Worm (Caenorhabditis elegans) whole organism, L4 larva: ENCODE measurements around the gene Y54F10BM.13.

ENCODE experiments used
- F49E8.2 ChIP-seq: sonication (generic microtip); optimal IDR thresholded peaks from 2 replicates; lab custom pipeline; 2016; ENCODE audit warnings: missing compliant biosample characterization, mild to moderate bottlenecking, missing genetic modification characterization, borderline replicate concordance
- R02D3.7 ChIP-seq: fragments of 150-350 bp; sonication (generic microtip); optimal IDR thresholded peaks from 3 replicates; lab custom pipeline; 2014; ENCODE audit warnings: missing biosample characterization, missing genetic modification characterization
- Y5F2A.4 ChIP-seq: fragments of 200-800 bp; sonication (Bioruptor generic); optimal IDR thresholded peaks from 2 replicates; lab custom pipeline; 2018; ENCODE audit warnings: mild to moderate bottlenecking, missing genetic modification characterization, missing compliant biosample characterization
- ZK546.5 ChIP-seq, 2 experiments: sonication (generic microtip); optimal IDR thresholded peaks; 2 replicates each; lab custom pipeline; 2017; ENCODE audit warnings: missing biosample characterization in 2 of 2, missing genetic modification characterization in 2 of 2
- ceh-20 ChIP-seq: fragments of 200-800 bp; sonication (Bioruptor generic); IDR thresholded peaks from 2 replicates; pipeline ENCODE4 v1.3.6; 2022; ENCODE audit warnings: missing genetic modification reagents, missing genetic modification characterization, missing compliant biosample characterization
- cey-2 ChIP-seq: sonication (generic microtip); optimal IDR thresholded peaks from 3 replicates; lab custom pipeline; 2017; ENCODE audit warnings: missing genetic modification characterization, mild to moderate bottlenecking, missing compliant biosample characterization, antibody characterized with exemption, borderline replicate concordance; ENCODE audit not compliant: insufficient read depth
- hlh-30 ChIP-seq: sonication (generic microtip); optimal IDR thresholded peaks from 2 replicates; lab custom pipeline; 2017; ENCODE audit warnings: antibody characterized with exemption, mild to moderate bottlenecking, missing genetic modification characterization, missing compliant biosample characterization; ENCODE audit not compliant: insufficient read depth
- hmg-1.1 ChIP-seq: fragments of 200-800 bp; sonication (Bioruptor generic); IDR thresholded peaks from 2 replicates; pipeline ENCODE4 v1.3.6; 2022; ENCODE audit warnings: missing genetic modification reagents, missing genetic modification characterization, missing compliant biosample characterization
- nhr-6 ChIP-seq: fragments of 150-350 bp; optimal IDR thresholded peaks from 2 replicates; lab custom pipeline; 2014; ENCODE audit warnings: missing biosample characterization, missing genetic modification characterization
- nhr-76 ChIP-seq: fragments of 150-350 bp; optimal IDR thresholded peaks from 2 replicates; lab custom pipeline; 2014; ENCODE audit warnings: missing biosample characterization, missing genetic modification characterization
- pha-4 ChIP-seq, 2 experiments: fragments of 150-350 bp in 1 of 2; fragments of 200-800 bp in 1 of 2; sonication (Bioruptor generic) in 1 of 2; IDR thresholded peaks in 1 of 2; optimal IDR thresholded peaks in 1 of 2; 2 replicates each; pipeline versions ENCODE4 v1.3.6 to Lab custom; 2014 to 2022; ENCODE audit warnings: missing genetic modification characterization in 2 of 2, missing genetic modification reagents in 2 of 2, missing biosample characterization in 1 of 2, missing compliant biosample characterization in 1 of 2
- unc-39 ChIP-seq: sonication (generic microtip); optimal IDR thresholded peaks from 2 replicates; lab custom pipeline; 2017; ENCODE audit warnings: missing biosample characterization, missing genetic modification characterization
- unc-62 ChIP-seq, 3 experiments: fragments of 150-350 bp in 1 of 3; sonication (generic microtip); optimal IDR thresholded peaks in 2 of 3; peaks in 1 of 3; 1 replicate in 1 of 3; 2 replicates in 2 of 3; lab custom pipeline; 2014 to 2017; ENCODE audit warnings: missing biosample characterization in 3 of 3, missing genetic modification characterization in 3 of 3, missing genetic modification reagents in 3 of 3, missing genotype in 1 of 3
- ztf-11 ChIP-seq: fragments of 150-350 bp; optimal IDR thresholded peaks from 2 replicates; lab custom pipeline; 2014; ENCODE audit warnings: missing biosample characterization, missing genetic modification characterization

DNA sequence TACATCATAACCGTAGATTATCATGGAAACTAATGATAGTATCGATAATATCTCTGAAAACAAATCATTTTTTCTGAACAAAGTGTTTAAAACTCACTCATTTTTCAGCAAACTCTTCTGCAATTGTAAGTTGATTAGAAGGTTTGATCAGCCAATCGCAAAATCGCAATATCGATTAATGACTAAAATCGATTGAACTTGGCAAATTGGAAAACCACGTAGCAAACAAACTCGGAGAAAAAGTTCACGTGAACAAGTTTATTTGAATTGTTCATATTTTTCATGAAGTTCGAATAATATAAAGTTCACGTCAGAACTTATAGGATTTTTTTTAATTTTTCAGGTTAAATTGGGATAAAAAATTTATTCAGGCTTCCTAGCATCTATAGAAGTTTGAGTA lies 41.0 kb upstream of the Y54F10BM.13 start, which contains the start of gene H04J21.1:
- TF ChIP-seq unc-62 (GFP tag; optimal IDR thresholded peaks at IDR 0.05 in 1 of 2; lab: Kevin White, UChicago) (no peak), unc-62 (tag; optimal IDR thresholded peaks at IDR 0.05; lab: Kevin White, UChicago) (no peak), hmg-1.1 (GFP tag; lab: Robert Waterston, UW) (no peak), nhr-76 (no peak), unc-39 (tag; lab: Kevin White, UChicago) (no peak), ZK546.5 (tag; optimal IDR thresholded peaks at IDR 0.05; lab: Kevin White, UChicago) (no peak), ztf-11 (tag; lab: Kevin White, UChicago) (no peak), ceh-20 (no peak), cey-2 (no peak), Y5F2A.4 (GFP tag; lab: Kevin White, UChicago) (no peak), hlh-30 (tag; lab: Kevin White, UChicago) (no peak), F49E8.2 (tag; lab: Kevin White, UChicago) (no peak), R02D3.7 (no peak), pha-4 (GFP tag; IDR thresholded peaks at IDR 0.05; lab: Robert Waterston, UW) (no peak), pha-4 (tag; optimal IDR thresholded peaks at IDR 0.05; lab: Kevin White, UChicago) (no peak), nhr-6 (tag; lab: Kevin White, UChicago) (no peak)
